Fruit fly (Drosophila melanogaster) whole organism, pupa: ENCODE data around the gene CG45064.
A peak's percentile ranks its signal among the peaks of the same experiment; 100 is the strongest.

Experiments used
- CG10348 ChIP-seq: fragments of 200-800 bp; sonication (Bioruptor generic); IDR thresholded peaks from 2 replicates; pipeline ENCODE4 v1.3.6; 2022; ENCODE audit warnings: missing biosample characterization, missing genetic modification characterization
- CG12605 ChIP-seq: fragments of 200-800 bp; sonication (Bioruptor generic); IDR thresholded peaks from 2 replicates; pipeline ENCODE4 v1.3.6; 2022; ENCODE audit warnings: missing biosample characterization, missing genetic modification characterization
- CG13204 ChIP-seq: fragments of 200-800 bp; sonication (Bioruptor generic); optimal IDR thresholded peaks from 2 replicates; lab custom pipeline; 2018; ENCODE audit warnings: missing biosample characterization, mild to moderate bottlenecking, missing genetic modification characterization, moderate library complexity
- CG14655 ChIP-seq: fragments of 200-800 bp; sonication (Bioruptor generic); optimal IDR thresholded peaks from 3 replicates; lab custom pipeline; 2017; ENCODE audit warnings: mild to moderate bottlenecking, missing biosample characterization, missing genetic modification reagents, missing genetic modification characterization
- CG15710 ChIP-seq: fragments of 200-800 bp; sonication (Bioruptor generic); optimal IDR thresholded peaks from 2 replicates; lab custom pipeline; 2018; ENCODE audit warnings: missing biosample characterization, mild to moderate bottlenecking, missing genetic modification characterization, moderate library complexity
- CG17806 ChIP-seq: fragments of 200-800 bp; sonication (Bioruptor generic); optimal IDR thresholded peaks from 2 replicates; lab custom pipeline; 2018; ENCODE audit warnings: missing biosample characterization, mild to moderate bottlenecking, missing genetic modification characterization, moderate library complexity
- CG32121 ChIP-seq: fragments of 200-800 bp; sonication (Bioruptor generic); IDR thresholded peaks from 2 replicates; pipeline ENCODE4 v1.3.6; 2022; ENCODE audit warnings: missing biosample characterization, missing genetic modification characterization
- CG34367 ChIP-seq: fragments of 200-800 bp; sonication (Bioruptor generic); optimal IDR thresholded peaks from 2 replicates; lab custom pipeline; 2018; ENCODE audit warnings: missing biosample characterization, mild to moderate bottlenecking, missing genetic modification characterization
- CG4496 ChIP-seq: fragments of 200-800 bp; sonication (Bioruptor generic); IDR thresholded peaks from 3 replicates; pipeline ENCODE4 v1.3.6; 2022; ENCODE audit warnings: missing biosample characterization, missing genetic modification characterization
- CG8159 ChIP-seq: fragments of 200-800 bp; sonication (Bioruptor generic); optimal IDR thresholded peaks from 3 replicates; lab custom pipeline; 2018; ENCODE audit warnings: missing biosample characterization, mild to moderate bottlenecking, missing genetic modification characterization, moderate library complexity
- CG8301 ChIP-seq: fragments of 200-800 bp; sonication (Bioruptor generic); optimal IDR thresholded peaks from 2 replicates; lab custom pipeline; 2018; ENCODE audit warnings: missing biosample characterization, mild to moderate bottlenecking, missing genetic modification characterization
- CG9948 ChIP-seq: fragments of 200-800 bp; sonication (Bioruptor generic); optimal IDR thresholded peaks from 2 replicates; lab custom pipeline; 2018; ENCODE audit warnings: missing biosample characterization, mild to moderate bottlenecking, missing genetic modification characterization, moderate library complexity
- D1 ChIP-seq: fragments of 200-800 bp; sonication (Bioruptor generic); optimal IDR thresholded peaks from 2 replicates; lab custom pipeline; 2018; ENCODE audit warnings: missing biosample characterization, mild to moderate bottlenecking, missing genetic modification characterization, moderate library complexity
- EcR ChIP-seq: fragments of 200-800 bp; sonication (Bioruptor generic); optimal IDR thresholded peaks from 3 replicates; lab custom pipeline; 2019; ENCODE audit warnings: missing biosample characterization, missing genetic modification characterization, mild to moderate bottlenecking, moderate library complexity, missing genetic modification reagents
- Ets98B ChIP-seq: fragments of 200-800 bp; sonication (Bioruptor generic); IDR thresholded peaks from 2 replicates; pipeline ENCODE4 v1.3.6; 2022; ENCODE audit warnings: missing biosample characterization, missing genetic modification characterization
- Pif1A ChIP-seq: fragments of 200-800 bp; sonication (Bioruptor generic); optimal IDR thresholded peaks from 3 replicates; lab custom pipeline; 2016; ENCODE audit warnings: missing biosample characterization, missing genetic modification characterization
- Pif1B ChIP-seq: fragments of 200-800 bp; sonication (Bioruptor generic); optimal IDR thresholded peaks from 3 replicates; lab custom pipeline; 2016; ENCODE audit warnings: missing biosample characterization, missing genetic modification characterization
- Snoo ChIP-seq: fragments of 200-800 bp; sonication (Bioruptor generic); optimal IDR thresholded peaks from 3 replicates; lab custom pipeline; 2017; ENCODE audit warnings: missing biosample characterization, mild to moderate bottlenecking, missing genetic modification characterization, inconsistent platforms
- fd96Ca ChIP-seq: fragments of 200-800 bp; sonication (Bioruptor generic); IDR thresholded peaks from 3 replicates; pipeline ENCODE4 v1.3.6; 2022; ENCODE audit warnings: missing biosample characterization, missing genetic modification characterization
- gl ChIP-seq: fragments of 200-800 bp; sonication (Bioruptor generic); optimal IDR thresholded peaks from 2 replicates; lab custom pipeline; 2018; ENCODE audit warnings: missing biosample characterization, mild to moderate bottlenecking, missing genetic modification characterization
- rn ChIP-seq: fragments of 200-800 bp; sonication (Bioruptor generic); IDR thresholded peaks from 2 replicates; pipeline ENCODE4 v1.3.6; 2022; ENCODE audit warnings: missing biosample characterization, missing genetic modification characterization

CG45064 gene

DNA sequence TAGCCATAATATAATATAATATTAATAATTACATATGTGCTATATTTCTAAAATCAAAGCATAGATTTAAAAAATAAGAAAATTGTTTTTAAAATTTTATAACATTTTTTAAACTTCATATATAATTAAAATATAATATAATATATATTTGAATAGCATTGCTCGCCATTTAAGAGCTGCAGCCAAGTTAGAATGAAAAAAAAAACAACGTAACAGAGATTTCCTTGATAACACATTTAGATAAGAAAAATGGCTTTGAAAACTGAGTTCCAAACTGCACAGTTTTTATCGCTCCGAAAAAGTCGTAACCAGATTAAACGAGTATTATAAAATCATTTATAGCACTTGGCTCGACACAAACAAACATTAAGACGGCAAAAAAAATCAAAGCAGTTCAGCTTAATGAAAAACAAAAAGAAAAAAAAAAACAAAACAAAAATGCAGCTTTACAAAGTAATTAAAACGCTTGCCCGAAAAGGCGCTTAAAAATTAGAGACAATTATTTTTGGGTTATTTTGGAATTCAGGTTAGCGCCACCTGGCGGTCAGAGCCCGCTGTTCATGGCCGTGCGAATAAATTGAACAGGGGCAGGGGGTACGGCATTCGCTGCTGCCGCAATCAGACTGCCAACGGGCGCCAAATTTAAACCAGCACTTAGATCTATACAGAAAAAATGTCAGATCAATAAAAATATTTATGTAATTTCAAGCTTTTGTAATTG is 27.4 kb upstream of the CG45064 start, which contains the start of gene fiz:
fiz (minus strand) TSS at position 51 of the 721 bp plus-strand sequence.
- no peak for TF ChIP-seq EcR
- TF ChIP-seq Snoo, result no peak
- no peak for TF ChIP-seq CG8159 (tag; lab: Kevin White, UChicago)
- TF ChIP-seq CG34367 (tag; lab: Kevin White, UChicago), result no peak
- no peak for TF ChIP-seq CG17806 (tag; lab: Kevin White, UChicago)
- TF ChIP-seq CG15710 (tag; lab: Kevin White, UChicago), result no peak
- no peak for TF ChIP-seq CG13204 (GFP tag; lab: Kevin White, UChicago)
- no peak for TF ChIP-seq Pif1B (GFP tag; lab: Kevin White, UChicago)

DNA sequence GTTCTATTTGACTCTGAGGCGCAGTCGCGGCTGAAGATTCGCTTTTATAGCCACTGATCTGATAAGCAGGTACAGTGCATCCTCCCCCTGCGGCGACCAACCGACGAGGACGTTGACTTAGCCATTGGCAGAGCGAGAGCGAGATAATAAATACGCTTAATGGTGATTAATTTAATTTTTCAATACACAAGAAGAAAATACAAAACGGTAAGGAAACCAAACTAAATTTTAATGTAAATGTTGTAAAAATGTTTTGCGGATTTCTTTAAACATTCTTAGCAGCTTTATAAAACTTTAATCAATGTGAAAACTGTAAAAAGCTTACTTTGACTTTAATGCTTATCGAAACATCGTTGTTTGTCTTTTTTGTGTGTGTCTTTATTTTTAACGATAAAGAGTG is 26.7 kb upstream of the CG45064 start:
- TF ChIP-seq CG9948 (tag; lab: Kevin White, UChicago), result no peak
- no peak for TF ChIP-seq CG4496
- no peak for TF ChIP-seq CG17806 (tag; lab: Kevin White, UChicago)
- TF ChIP-seq D1 (tag; lab: Kevin White, UChicago), result no peak
- no peak for TF ChIP-seq Snoo
- TF ChIP-seq EcR, result peak; percentile 40
- no peak for TF ChIP-seq CG10348 (GFP tag; lab: Robert Waterston, UW)
- TF ChIP-seq CG8301 (tag; lab: Kevin White, UChicago), result peak; percentile 39
- TF ChIP-seq CG14655 (GFP tag; lab: Kevin White, UChicago), result peak; percentile 39

DNA sequence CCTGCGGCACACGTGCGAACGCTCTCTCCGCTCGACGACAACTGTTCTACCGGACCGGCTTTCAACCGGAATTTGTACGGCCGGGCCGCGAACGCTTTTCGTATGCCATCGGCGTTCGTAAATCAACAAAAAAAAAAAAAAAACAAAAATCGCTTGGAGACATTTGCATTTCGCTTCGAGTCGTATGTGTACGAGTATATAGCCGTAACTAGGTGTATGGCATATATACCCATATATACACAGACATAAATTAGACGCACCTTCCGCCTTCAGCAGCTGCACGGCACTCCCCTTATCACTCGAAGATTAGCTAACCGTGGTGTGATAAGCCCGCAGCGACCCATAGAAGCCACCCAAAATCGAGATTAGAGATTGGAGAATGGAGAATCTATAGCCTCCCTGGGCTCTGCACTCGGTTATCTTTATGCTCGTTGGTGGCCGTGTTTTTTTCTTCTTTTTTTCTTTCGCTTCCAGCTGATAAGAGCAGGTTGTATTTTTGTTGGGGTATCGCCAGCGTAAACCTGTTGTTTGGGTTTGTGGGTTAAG is 23.2 kb upstream of the CG45064 start, which contains the start of gene CG9512:
CG9512 (minus strand) TSS at position 51 of the 546 bp plus-strand sequence.
- TF ChIP-seq Snoo, result no peak
- no peak for TF ChIP-seq Ets98B (GFP tag; lab: Robert Waterston, UW)
- no peak for TF ChIP-seq CG12605
- TF ChIP-seq CG8301 (tag; lab: Kevin White, UChicago), result no peak
- TF ChIP-seq CG15710 (tag; lab: Kevin White, UChicago), result no peak
- TF ChIP-seq rn (GFP tag; lab: Robert Waterston, UW), result no peak
- TF ChIP-seq fd96Ca, result no peak
- no peak for TF ChIP-seq EcR
- no peak for TF ChIP-seq CG10348 (GFP tag; lab: Robert Waterston, UW)
- no peak for TF ChIP-seq CG4496
- TF ChIP-seq CG34367 (tag; lab: Kevin White, UChicago), result no peak
- TF ChIP-seq D1 (tag; lab: Kevin White, UChicago), result no peak
- no peak for TF ChIP-seq CG8159 (tag; lab: Kevin White, UChicago)
- TF ChIP-seq, all 21 proteins: peak for 0

DNA sequence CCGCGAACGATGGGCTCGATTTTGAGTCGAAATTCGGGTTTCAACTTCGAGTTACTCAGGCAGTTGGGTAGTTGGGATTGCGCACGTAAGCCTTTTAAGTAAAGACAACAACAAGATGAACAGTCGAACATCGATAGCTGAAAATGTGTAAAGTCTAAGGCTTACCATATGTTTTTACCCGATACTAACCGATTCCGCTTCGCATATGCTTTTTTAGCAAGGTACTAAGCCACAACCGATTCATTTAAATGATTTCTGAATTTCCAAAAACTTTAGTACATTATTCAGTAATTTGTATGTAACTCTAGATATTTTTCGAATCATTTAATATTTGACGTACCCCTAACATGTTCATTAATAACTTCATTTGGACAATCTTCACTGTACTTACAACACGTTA is 15.2 kb upstream of the CG45064 start:
- no peak for TF ChIP-seq gl
- TF ChIP-seq CG8301 (tag; lab: Kevin White, UChicago), result peak; percentile 35
- peak; percentile 3 for TF ChIP-seq Snoo
- TF ChIP-seq Pif1B (GFP tag; lab: Kevin White, UChicago), result no peak
- no peak for TF ChIP-seq EcR
- TF ChIP-seq CG8159 (tag; lab: Kevin White, UChicago), result peak; percentile 26
- no peak for TF ChIP-seq rn (GFP tag; lab: Robert Waterston, UW)
- no peak for TF ChIP-seq CG10348 (GFP tag; lab: Robert Waterston, UW)
- no peak for TF ChIP-seq CG13204 (GFP tag; lab: Kevin White, UChicago)
- TF ChIP-seq fd96Ca, result no peak
- no peak for TF ChIP-seq D1 (tag; lab: Kevin White, UChicago)
- no peak for TF ChIP-seq CG9948 (tag; lab: Kevin White, UChicago)
- TF ChIP-seq CG17806 (tag; lab: Kevin White, UChicago), result no peak
- no peak for TF ChIP-seq CG34367 (tag; lab: Kevin White, UChicago)
- no peak for TF ChIP-seq Ets98B (GFP tag; lab: Robert Waterston, UW)
- TF ChIP-seq CG15710 (tag; lab: Kevin White, UChicago), result no peak
- TF ChIP-seq CG14655 (GFP tag; lab: Kevin White, UChicago), result peak; percentile 20
- 0 out of 2 replicates have a peak, but pooled peaks have one; percentile 51 for TF ChIP-seq CG32121 (GFP tag; lab: Robert Waterston, UW)
- TF ChIP-seq CG12605, result no peak
- TF ChIP-seq CG4496, result 0 out of 3 replicates have a peak, but pooled peaks have one; percentile 9
- peak; percentile 16 for TF ChIP-seq Pif1A

DNA sequence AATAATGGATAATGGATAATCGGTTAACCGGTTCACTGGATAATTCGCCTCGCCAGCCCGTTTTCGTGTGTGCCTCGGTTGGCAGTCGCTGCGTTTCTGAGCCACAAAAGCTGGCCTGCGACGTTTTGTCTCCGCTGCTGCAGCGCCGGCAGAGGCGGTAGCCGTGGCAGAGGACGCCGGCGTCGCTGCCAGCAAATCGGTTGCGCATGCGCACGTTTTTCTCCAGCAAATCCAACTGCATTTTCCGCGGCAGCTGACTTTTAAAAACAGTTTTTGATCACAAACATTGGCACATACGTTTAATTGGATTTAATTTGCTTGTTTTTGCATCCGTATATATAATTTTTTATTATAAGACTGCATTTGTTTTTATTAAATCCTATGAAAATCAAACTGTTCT is 14.4 kb upstream of the CG45064 start, which contains the start of gene CG9514:
CG9514 (minus strand) TSS at position 101 of the 400 bp plus-strand sequence.
- no peak for TF ChIP-seq Ets98B (GFP tag; lab: Robert Waterston, UW)
- TF ChIP-seq EcR, result no peak
- no peak for TF ChIP-seq fd96Ca
- no peak for TF ChIP-seq CG8159 (tag; lab: Kevin White, UChicago)

DNA sequence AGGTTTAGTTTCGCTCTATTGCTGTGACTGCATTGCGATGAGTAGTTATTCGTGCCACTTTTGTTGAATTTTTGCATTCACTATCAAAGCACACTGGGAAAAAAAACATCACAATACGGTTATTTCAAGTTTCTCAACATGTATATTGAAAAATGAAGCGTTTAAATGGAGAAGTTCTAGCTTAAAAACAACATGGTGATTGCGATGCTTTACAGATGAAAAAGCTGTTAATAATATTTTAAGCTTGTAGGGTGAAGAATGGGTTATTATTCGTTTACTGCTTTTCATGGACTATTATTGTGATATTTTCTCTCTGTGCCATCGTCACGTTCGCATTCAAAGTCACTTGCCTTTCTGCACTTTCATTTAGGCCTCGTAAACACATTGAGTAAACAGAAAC is 13.9 kb upstream of the CG45064 start:
- TF ChIP-seq CG4496, result 0 out of 3 replicates have a peak, but pooled peaks have one; percentile 19
- no peak for TF ChIP-seq CG14655 (GFP tag; lab: Kevin White, UChicago)
- peak; percentile 41; the same call in 1 of the 2 replicates for TF ChIP-seq CG32121 (GFP tag; lab: Robert Waterston, UW)
- TF ChIP-seq CG12605, result no peak
- TF ChIP-seq CG8301 (tag; lab: Kevin White, UChicago), result peak; percentile 10
